Worm (Caenorhabditis elegans) whole organism, midembryonic: ENCODE measurements around the gene srd-58.

Source experiments
- T22C8.4 ChIP-seq: fragments of 200-800 bp; sonication (Bioruptor generic); IDR thresholded peaks from 2 replicates; pipeline ENCODE4 v1.3.6; 2022; ENCODE audit warnings: missing genetic modification characterization, missing compliant biosample characterization
- cog-1 ChIP-seq: sonication (generic microtip); optimal IDR thresholded peaks from 2 replicates; lab custom pipeline; 2016; ENCODE audit warnings: missing genetic modification characterization, missing compliant biosample characterization
- flt-1 ChIP-seq: fragments of 200-800 bp; sonication (Bioruptor generic); IDR thresholded peaks from 2 replicates; pipeline ENCODE4 v1.3.6; 2022; ENCODE audit warnings: missing genetic modification characterization, missing compliant biosample characterization
- klf-2 ChIP-seq: fragments of 200-800 bp; sonication (Bioruptor generic); conservative IDR thresholded peaks from 2 replicates; pipeline ENCODE4 v1.3.6; 2022; ENCODE audit warnings: missing genetic modification reagents, missing genetic modification characterization, missing compliant biosample characterization
- med-1 ChIP-seq: sonication (generic microtip); optimal IDR thresholded peaks from 2 replicates; lab custom pipeline; 2017; ENCODE audit warnings: missing genetic modification characterization, mild to moderate bottlenecking, missing compliant biosample characterization, antibody characterized with exemption, missing genetic modification reagents; ENCODE audit not compliant: insufficient read depth

DNA sequence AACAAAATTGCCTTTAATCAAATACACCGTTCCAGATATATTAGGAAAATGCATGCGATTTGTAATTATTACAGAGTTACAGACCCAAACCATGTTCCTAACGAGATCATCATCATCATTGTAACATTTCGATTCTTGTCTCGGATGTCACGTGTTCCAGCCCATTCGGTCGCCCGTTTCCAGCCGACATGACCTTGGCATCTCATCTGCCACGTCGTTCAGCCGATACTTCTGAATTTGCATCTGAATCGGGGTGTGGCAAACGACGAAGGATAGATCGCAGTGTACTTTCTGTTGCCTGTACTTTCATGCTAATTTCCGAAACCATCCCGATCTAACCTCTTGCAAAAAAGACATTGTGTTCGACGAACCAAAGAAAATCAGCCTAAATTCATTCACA lies 34.9 kb upstream of the srd-58 start:
- TF ChIP-seq T22C8.4 (GFP tag; lab: Robert Waterston, UW) (no peak), flt-1 (GFP tag; lab: Robert Waterston, UW) (no peak), med-1 (GFP tag; lab: Kevin White, UChicago) (no peak), klf-2 (GFP tag; lab: Robert Waterston, UW) (no peak), cog-1 (no peak)
